Worm (Caenorhabditis elegans) whole organism, L3 larva: Measurements from ENCODE around the gene sptl-2.

Experiments
- mdl-1 ChIP-seq: fragments of 150-350 bp; optimal IDR thresholded peaks from 2 replicates; lab custom pipeline; 2014; ENCODE audit warnings: missing biosample characterization, missing genetic modification characterization
- sea-2 ChIP-seq: fragments of 150-350 bp; sonication (generic microtip); optimal IDR thresholded peaks from 4 replicates; lab custom pipeline; 2014; ENCODE audit warnings: missing biosample characterization, missing genetic modification reagents, missing genetic modification characterization

- TF ChIP-seq mdl-1 (tag; lab: Kevin White, UChicago), result no peak
- no peak for TF ChIP-seq sea-2 (GFP tag; lab: Kevin White, UChicago)
Measured at ce11 chrV:7978798-7979197, 38.2 kb upstream of the sptl-2 start.
